Fruit fly (Drosophila melanogaster) whole organism, embryonic: ENCODE measurements around the gene Sys1.
A peak's percentile ranks its signal among the peaks of the same experiment; 100 is the strongest.

ENCODE experiments used
- B-H1 ChIP-seq: fragments of 200-800 bp; sonication (Bioruptor generic); IDR thresholded peaks from 3 replicates; pipeline ENCODE4 v1.3.6; 2022; ENCODE audit warnings: missing biosample characterization, missing genetic modification characterization
- B-H2 ChIP-seq: fragments of 200-800 bp; sonication (Bioruptor generic); optimal IDR thresholded peaks from 2 replicates; lab custom pipeline; 2018; ENCODE audit warnings: missing biosample characterization, mild to moderate bottlenecking, missing genetic modification characterization
- BtbVII ChIP-seq: fragments of 200-800 bp; sonication (Bioruptor generic); optimal IDR thresholded peaks from 3 replicates; lab custom pipeline; 2017; ENCODE audit warnings: missing biosample characterization, mild to moderate bottlenecking, missing genetic modification characterization
- Bteb2 ChIP-seq: fragments of 200-800 bp; sonication (Bioruptor generic); optimal IDR thresholded peaks from 2 replicates; lab custom pipeline; 2016; ENCODE audit warnings: missing biosample characterization, missing genetic modification characterization
- CG10209 ChIP-seq: fragments of 200-800 bp; sonication (Bioruptor generic); optimal IDR thresholded peaks from 3 replicates; lab custom pipeline; 2017; ENCODE audit warnings: missing biosample characterization, mild to moderate bottlenecking, missing genetic modification characterization, missing genetic modification reagents
- CG11504 ChIP-seq: fragments of 200-800 bp; sonication (Bioruptor generic); optimal IDR thresholded peaks from 3 replicates; lab custom pipeline; 2019; ENCODE audit warnings: missing biosample characterization, mild to moderate bottlenecking, missing genetic modification characterization, moderate library complexity
- CG11560 ChIP-seq: fragments of 200-800 bp; sonication (Bioruptor generic); IDR thresholded peaks from 3 replicates; pipeline ENCODE4 v1.3.6; 2022; ENCODE audit warnings: missing biosample characterization, missing genetic modification characterization
- CG13424 ChIP-seq: fragments of 200-800 bp; sonication (Bioruptor generic); optimal IDR thresholded peaks from 2 replicates; lab custom pipeline; 2019; ENCODE audit warnings: missing biosample characterization, mild to moderate bottlenecking, missing genetic modification characterization, moderate library complexity
- CG13894 ChIP-seq: fragments of 200-800 bp; sonication (Bioruptor generic); optimal IDR thresholded peaks from 3 replicates; lab custom pipeline; 2018; ENCODE audit warnings: missing biosample characterization, mild to moderate bottlenecking, missing genetic modification characterization, moderate library complexity
- CG14667 ChIP-seq: fragments of 200-800 bp; sonication (Bioruptor generic); IDR thresholded peaks from 2 replicates; pipeline ENCODE4 v1.3.6; 2022; ENCODE audit warnings: missing biosample characterization, missing genetic modification characterization
- CG1529 ChIP-seq: fragments of 200-800 bp; sonication (Bioruptor generic); optimal IDR thresholded peaks from 3 replicates; lab custom pipeline; 2018; ENCODE audit warnings: missing biosample characterization, missing genetic modification characterization
- CG15479 ChIP-seq: fragments of 200-800 bp; sonication (Bioruptor generic); optimal IDR thresholded peaks from 3 replicates; lab custom pipeline; 2019; ENCODE audit warnings: missing biosample characterization, mild to moderate bottlenecking, missing genetic modification characterization, moderate library complexity
- CG1602 ChIP-seq: fragments of 200-800 bp; sonication (Bioruptor generic); optimal IDR thresholded peaks from 3 replicates; lab custom pipeline; 2016; ENCODE audit warnings: missing biosample characterization, missing genetic modification characterization
- CG18599 ChIP-seq: fragments of 200-800 bp; sonication (Bioruptor generic); optimal IDR thresholded peaks from 3 replicates; lab custom pipeline; 2017; ENCODE audit warnings: missing biosample characterization, missing genetic modification characterization, mild to moderate bottlenecking, moderate library complexity, missing genetic modification reagents
- CG30020 ChIP-seq: fragments of 200-800 bp; optimal IDR thresholded peaks from 2 replicates; lab custom pipeline; 2019; ENCODE audit warnings: missing biosample characterization, mild to moderate bottlenecking, missing genetic modification characterization, moderate library complexity
- CG30403 ChIP-seq: fragments of 200-800 bp; sonication (Bioruptor generic); optimal IDR thresholded peaks from 3 replicates; lab custom pipeline; 2016; ENCODE audit warnings: missing biosample characterization, missing genetic modification characterization
- CG3065 ChIP-seq: fragments of 200-800 bp; sonication (Bioruptor generic); optimal IDR thresholded peaks from 2 replicates; lab custom pipeline; 2016; ENCODE audit warnings: missing biosample characterization, missing genetic modification characterization
- CG32767 ChIP-seq: fragments of 200-800 bp; sonication (Bioruptor generic); IDR thresholded peaks from 2 replicates; pipeline ENCODE4 v1.3.6; 2022; ENCODE audit warnings: missing biosample characterization, missing genetic modification characterization
- CG34422 ChIP-seq: fragments of 200-800 bp; sonication (Bioruptor generic); IDR thresholded peaks from 3 replicates; pipeline ENCODE4 v1.3.6; 2022; ENCODE audit warnings: missing biosample characterization, missing genetic modification characterization
- CG3726 ChIP-seq: fragments of 200-800 bp; sonication (Bioruptor generic); IDR thresholded peaks from 3 replicates; pipeline ENCODE4, ENCODE4 v1.3.6; 2022; ENCODE audit warnings: missing biosample characterization, missing genetic modification characterization
- CG43689 ChIP-seq: fragments of 200-800 bp; sonication (Bioruptor generic); IDR thresholded peaks from 2 replicates; pipeline ENCODE4 v1.3.6; 2022; ENCODE audit warnings: missing biosample characterization, missing genetic modification characterization
- CG4854 ChIP-seq: fragments of 200-800 bp; sonication (Bioruptor generic); optimal IDR thresholded peaks from 2 replicates; lab custom pipeline; 2016; ENCODE audit warnings: missing biosample characterization, missing genetic modification characterization, inconsistent platforms
- CG8765 ChIP-seq: fragments of 200-800 bp; sonication (Bioruptor generic); IDR thresholded peaks from 2 replicates; pipeline ENCODE4 v1.3.6; 2022; ENCODE audit warnings: missing biosample characterization, missing genetic modification characterization
- CHES-1-like ChIP-seq: fragments of 200-800 bp; sonication (Bioruptor generic); optimal IDR thresholded peaks from 2 replicates; lab custom pipeline; 2016; ENCODE audit warnings: missing biosample characterization, missing genetic modification characterization
- Doc3 ChIP-seq: fragments of 200-800 bp; sonication (Bioruptor generic); IDR thresholded peaks from 3 replicates; pipeline ENCODE4 v1.3.6; 2022; ENCODE audit warnings: missing biosample characterization, missing genetic modification characterization; ENCODE audit not compliant: partially characterized antibody
- Drgx ChIP-seq: fragments of 200-800 bp; sonication (Bioruptor generic); IDR thresholded peaks from 2 replicates; pipeline ENCODE4 v1.3.6; 2022; ENCODE audit warnings: missing biosample characterization, missing genetic modification characterization
- E2f1 ChIP-seq: fragments of 200-800 bp; sonication (Bioruptor generic); IDR thresholded peaks from 2 replicates; pipeline ENCODE4 v1.3.6; 2022; ENCODE audit warnings: missing biosample characterization, missing genetic modification characterization
- Eip74EF ChIP-seq, 2 experiments: fragments of 200-800 bp in 1 of 2; fragments of >200 bp in 1 of 2; sonication (Bioruptor generic) in 1 of 2; optimal IDR thresholded peaks; 2 replicates each; lab custom pipeline; 2017 to 2019; ENCODE audit warnings: missing biosample characterization in 2 of 2, missing genetic modification characterization in 2 of 2, mild to moderate bottlenecking in 1 of 2, moderate library complexity in 1 of 2
- Gsc ChIP-seq: fragments of 200-800 bp; sonication (Bioruptor generic); IDR thresholded peaks from 2 replicates; pipeline ENCODE4 v1.3.6; 2022; ENCODE audit warnings: missing biosample characterization, missing genetic modification characterization
- Hr3 ChIP-seq: fragments of 200-800 bp; sonication (Bioruptor generic); optimal IDR thresholded peaks from 3 replicates; lab custom pipeline; 2016; ENCODE audit warnings: missing biosample characterization, missing genetic modification characterization
- NfI ChIP-seq: fragments of 200-800 bp; sonication (Bioruptor generic); optimal IDR thresholded peaks from 3 replicates; lab custom pipeline; 2018; ENCODE audit warnings: missing biosample characterization, mild to moderate bottlenecking, missing genetic modification characterization, moderate library complexity
- Ptx1 ChIP-seq: fragments of 200-800 bp; sonication (Bioruptor generic); IDR thresholded peaks from 2 replicates; pipeline ENCODE4 v1.3.6; 2022; ENCODE audit warnings: missing biosample characterization, missing genetic modification characterization
- Spps ChIP-seq: fragments of 200-800 bp; sonication (Bioruptor generic); optimal IDR thresholded peaks from 2 replicates; lab custom pipeline; 2018; ENCODE audit warnings: missing biosample characterization, mild to moderate bottlenecking, missing genetic modification characterization
- TFAM ChIP-seq: fragments of 200-800 bp; sonication (Bioruptor generic); optimal IDR thresholded peaks from 2 replicates; lab custom pipeline; 2017; ENCODE audit warnings: missing biosample characterization, missing genetic modification characterization, inconsistent platforms
- crc ChIP-seq: fragments of 200-800 bp; sonication (Bioruptor generic); optimal IDR thresholded peaks from 2 replicates; lab custom pipeline; 2016; ENCODE audit warnings: missing biosample characterization, missing genetic modification characterization
- da ChIP-seq: fragments of 200-800 bp; sonication (Bioruptor generic); optimal IDR thresholded peaks from 2 replicates; lab custom pipeline; 2016; ENCODE audit warnings: missing biosample characterization, missing genetic modification characterization
- disco-r ChIP-seq: fragments of 200-800 bp; sonication (Bioruptor generic); optimal IDR thresholded peaks from 2 replicates; lab custom pipeline; 2016; ENCODE audit warnings: missing biosample characterization, missing genetic modification characterization
- exex ChIP-seq: fragments of 200-800 bp; sonication (Bioruptor generic); optimal IDR thresholded peaks from 4 replicates; lab custom pipeline; 2018; ENCODE audit warnings: missing biosample characterization, mild to moderate bottlenecking, missing genetic modification characterization, moderate library complexity
- gro ChIP-seq: fragments of 200-800 bp; sonication (Bioruptor generic); optimal IDR thresholded peaks from 2 replicates; lab custom pipeline; 2016; ENCODE audit warnings: missing biosample characterization, missing genetic modification characterization
- h ChIP-seq: fragments of >200 bp; optimal IDR thresholded peaks from 2 replicates; lab custom pipeline; 2017
- hbn ChIP-seq: fragments of 200-800 bp; sonication (Bioruptor generic); IDR thresholded peaks from 2 replicates; pipeline ENCODE4 v1.3.6; 2022; ENCODE audit warnings: missing biosample characterization, missing genetic modification characterization; ENCODE audit not compliant: partially characterized antibody
- hth ChIP-seq: fragments of >200 bp; optimal IDR thresholded peaks from 2 replicates; lab custom pipeline; 2017; ENCODE audit warnings: inconsistent platforms
- lbe ChIP-seq: fragments of 200-800 bp; sonication (Bioruptor generic); optimal IDR thresholded peaks from 2 replicates; lab custom pipeline; 2016; ENCODE audit warnings: missing biosample characterization, mild to moderate bottlenecking, missing genetic modification characterization
- nom ChIP-seq: fragments of 200-800 bp; sonication (Bioruptor generic); optimal IDR thresholded peaks from 2 replicates; lab custom pipeline; 2017; ENCODE audit warnings: missing biosample characterization, missing genetic modification characterization, mild to moderate bottlenecking, moderate library complexity, missing genetic modification reagents
- pb ChIP-seq: fragments of 200-800 bp; sonication (Bioruptor generic); optimal IDR thresholded peaks from 3 replicates; lab custom pipeline; 2016; ENCODE audit warnings: missing biosample characterization, missing genetic modification characterization
- pho ChIP-seq: fragments of 200-800 bp; sonication (Bioruptor generic); optimal IDR thresholded peaks from 2 replicates; lab custom pipeline; 2016; ENCODE audit warnings: missing biosample characterization, missing genetic modification characterization
- pum ChIP-seq: fragments of 200-800 bp; sonication (Bioruptor generic); optimal IDR thresholded peaks from 2 replicates; lab custom pipeline; 2016; ENCODE audit warnings: missing biosample characterization, missing genetic modification characterization
- slp2 ChIP-seq: fragments of 200-800 bp; sonication (Bioruptor generic); optimal IDR thresholded peaks from 2 replicates; lab custom pipeline; 2016; ENCODE audit warnings: missing biosample characterization, missing genetic modification characterization
- stwl ChIP-seq: fragments of 200-800 bp; sonication (Bioruptor generic); optimal IDR thresholded peaks from 3 replicates; lab custom pipeline; 2018; ENCODE audit warnings: missing biosample characterization, mild to moderate bottlenecking, missing genetic modification characterization, moderate library complexity
- tio ChIP-seq: fragments of 200-800 bp; sonication (Bioruptor generic); optimal IDR thresholded peaks from 2 replicates; lab custom pipeline; 2017; ENCODE audit warnings: missing biosample characterization, missing genetic modification characterization, inconsistent platforms
- yki ChIP-seq: fragments of >200 bp; optimal IDR thresholded peaks from 3 replicates; lab custom pipeline; 2018
- z ChIP-seq: fragments of 200-800 bp; sonication (Bioruptor generic); IDR thresholded peaks from 3 replicates; pipeline ENCODE4 v1.3.6; 2022; ENCODE audit warnings: missing biosample characterization, missing genetic modification characterization

Gene Sys1

dm6 chr3R:8650741-8651140 is 1.9 kb upstream of the Sys1 start, which contains the start of the genes Mkk4 and SLIRP2 (continued):
- TF ChIP-seq Hr3 (GFP tag; lab: Kevin White, UChicago): peak; percentile 99
- TF ChIP-seq CG13424 (tag; lab: Kevin White, UChicago): peak; percentile 99
- peak; percentile 98 for TF ChIP-seq Gsc (GFP tag; lab: Robert Waterston, UW)
- TF ChIP-seq CHES-1-like (GFP tag; lab: Kevin White, UChicago): peak; percentile 99
- peak; percentile 98 for TF ChIP-seq Spps (tag; lab: Kevin White, UChicago)
- peak; percentile 98 for TF ChIP-seq BtbVII
- TF ChIP-seq lbe (GFP tag; lab: Kevin White, UChicago): peak; percentile 98
- TF ChIP-seq CG32767: peak; percentile 99
- peak; percentile 98 for TF ChIP-seq CG4854
- peak; percentile 98 for TF ChIP-seq CG3726 (GFP tag; lab: Robert Waterston, UW)
- peak; percentile 97 for TF ChIP-seq CG1529 (GFP tag; lab: Kevin White, UChicago)
- TF ChIP-seq disco-r (GFP tag; lab: Kevin White, UChicago): peak; percentile 98
- peak; percentile 94 for TF ChIP-seq CG11560 (tag; lab: Robert Waterston, UW)
- peak; percentile 93 for TF ChIP-seq CG30020 (tag; lab: Kevin White, UChicago)
- TF ChIP-seq Eip74EF (GFP tag; optimal IDR thresholded peaks at IDR 0.05; lab: Kevin White, UChicago): peak in 1 of 2 experiments; percentile 98
- TF ChIP-seq da: peak; percentile 97
- TF ChIP-seq Bteb2 (GFP tag; lab: Kevin White, UChicago): peak; percentile 99
- TF ChIP-seq CG14667: peak; percentile 99
- peak; percentile 97 for TF ChIP-seq CG43689 (GFP tag; lab: Robert Waterston, UW)
- peak; percentile 98 for TF ChIP-seq CG3065 (GFP tag; lab: Kevin White, UChicago)
- TF ChIP-seq CG13894 (tag; lab: Kevin White, UChicago): peak; percentile 98
- peak; percentile 98 for TF ChIP-seq pb (GFP tag; lab: Kevin White, UChicago)
- TF ChIP-seq Drgx (GFP tag; lab: Robert Waterston, UW): peak; percentile 98
- TF ChIP-seq CG11504: peak; percentile 98
- TF ChIP-seq crc (GFP tag; lab: Kevin White, UChicago): peak; percentile 95
- peak; percentile 72; the same call in 2 of the 3 replicates for TF ChIP-seq Doc3 (GFP tag; lab: Robert Waterston, UW)
- TF ChIP-seq nom (GFP tag; lab: Kevin White, UChicago): peak; percentile 96
- TF ChIP-seq yki (lab: Kevin White, UChicago): no peak
- peak; percentile 99 for TF ChIP-seq pho (GFP tag; lab: Kevin White, UChicago)
- TF ChIP-seq slp2: peak; percentile 99
- TF ChIP-seq B-H1 (GFP tag; lab: Robert Waterston, UW): peak; percentile 98
- TF ChIP-seq gro (GFP tag; lab: Kevin White, UChicago): peak; percentile 99
- peak; percentile 100 for TF ChIP-seq CG30403
- peak; percentile 98 for TF ChIP-seq CG8765 (GFP tag; lab: Robert Waterston, UW)
- TF ChIP-seq NfI (GFP tag; lab: Kevin White, UChicago): peak; percentile 99
- peak; percentile 99 for TF ChIP-seq CG18599 (GFP tag; lab: Kevin White, UChicago)
- peak; percentile 100 for TF ChIP-seq CG1602 (GFP tag; lab: Kevin White, UChicago)
- peak; percentile 99 for TF ChIP-seq CG34422 (GFP tag; lab: Robert Waterston, UW)
- peak; percentile 78; the same call in 2 of the 3 replicates for TF ChIP-seq z (GFP tag; lab: Robert Waterston, UW)
- no peak for TF ChIP-seq hth (lab: Kevin White, UChicago)
- peak; percentile 99 for TF ChIP-seq CG10209 (GFP tag; lab: Kevin White, UChicago)
- TF ChIP-seq exex (tag; lab: Kevin White, UChicago): peak; percentile 92
- TF ChIP-seq TFAM (GFP tag; lab: Kevin White, UChicago): peak; percentile 93
- TF ChIP-seq stwl: peak; percentile 90
- no peak for TF ChIP-seq h (lab: Kevin White, UChicago)
- TF ChIP-seq Ptx1 (GFP tag; lab: Robert Waterston, UW): peak; percentile 99
- TF ChIP-seq tio (GFP tag; lab: Kevin White, UChicago): peak; percentile 99
- TF ChIP-seq B-H2 (GFP tag; lab: Kevin White, UChicago): peak; percentile 98
- TF ChIP-seq E2f1 (GFP tag; lab: Robert Waterston, UW): peak; percentile 99
- peak; percentile 99 for TF ChIP-seq pum (GFP tag; lab: Kevin White, UChicago)
- peak; percentile 70 for TF ChIP-seq hbn
- TF ChIP-seq CG15479 (GFP tag; lab: Kevin White, UChicago): peak; percentile 74
